Worm (Caenorhabditis elegans): ENCODE measurements around the gene F09C6.15.

Gene F09C6.15

DNA sequence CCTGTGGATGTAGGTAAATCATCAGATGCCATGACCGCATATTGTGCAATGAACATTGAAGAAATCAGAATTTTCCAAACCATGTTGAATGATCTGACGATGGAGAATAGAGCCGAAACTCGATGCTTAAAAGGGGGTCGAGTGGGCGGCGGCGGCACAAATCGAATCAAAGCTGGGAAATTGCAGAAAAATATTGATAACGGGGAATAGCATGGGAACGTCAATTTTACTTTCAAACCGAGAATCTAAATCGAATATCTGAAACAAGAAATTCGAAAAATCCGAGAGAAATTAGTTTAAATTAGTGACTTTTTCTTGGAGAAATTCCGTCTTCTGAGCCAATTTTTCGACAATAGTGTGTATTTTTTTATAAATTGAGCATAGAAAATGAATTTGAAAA, 22.5 kb downstream of the F09C6.15 start, which contains the start of gene F09C6.10:
TSS of gene F09C6.10 (minus strand) at position 101 of the 400 bp plus-strand sequence.
- no peak for TF ChIP-seq nhr-11 (tag; optimal IDR thresholded peaks at IDR 0.05)
- no peak for TF ChIP-seq lsy-2 (tag; optimal IDR thresholded peaks at IDR 0.05)
- TF ChIP-seq ztf-11 (tag; optimal IDR thresholded peaks at IDR 0.05) = no peak
- TF ChIP-seq lin-11 (tag; optimal IDR thresholded peaks at IDR 0.05) = no peak
- TF ChIP-seq nhr-10 (tag; optimal IDR thresholded peaks at IDR 0.05) = no peak
- no peak for TF ChIP-seq snpc-4 (tag; optimal IDR thresholded peaks at IDR 0.05)
- no peak for TF ChIP-seq elt-3 (tag; optimal IDR thresholded peaks at IDR 0.05)

DNA sequence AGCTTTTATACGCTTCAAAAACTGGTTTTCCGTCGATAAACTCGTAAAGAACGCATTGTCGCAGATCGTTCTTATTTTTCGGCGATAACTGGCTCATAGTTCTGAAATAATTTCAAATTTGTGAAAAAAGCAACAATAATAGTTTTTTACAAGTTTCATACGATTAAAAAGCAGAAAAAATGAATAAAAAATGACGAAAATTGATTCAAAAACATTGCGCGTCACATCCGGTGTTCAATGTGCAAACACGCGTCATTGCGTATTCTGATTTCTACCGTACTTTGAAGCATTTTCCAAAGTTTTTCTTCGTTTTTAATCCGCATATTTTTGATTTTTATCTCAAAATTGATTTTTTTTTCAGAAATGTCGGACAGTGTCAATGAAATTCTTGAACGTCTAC, 24.8 kb downstream of the F09C6.15 start, which contains the start of the genes fbxa-206 and Y102A5C.2:
TSS of gene fbxa-206 (minus strand) at position 101 of the 400 bp plus-strand sequence.
TSS of gene Y102A5C.2 (plus strand) at position 354 of the 400 bp plus-strand sequence.
- no peak for TF ChIP-seq nhr-11 (tag; optimal IDR thresholded peaks at IDR 0.05)
- no peak for TF ChIP-seq aly-2 (tag; optimal IDR thresholded peaks at IDR 0.05)
- TF ChIP-seq ztf-11 (tag; optimal IDR thresholded peaks at IDR 0.05) = no peak
- no peak for TF ChIP-seq mdl-1 (tag; optimal IDR thresholded peaks at IDR 0.05)
- no peak for TF ChIP-seq lin-11 (tag; optimal IDR thresholded peaks at IDR 0.05)
- no peak for TF ChIP-seq nhr-77 (tag; optimal IDR thresholded peaks at IDR 0.05)
- no peak for TF ChIP-seq lin-13 (GFP tag; optimal IDR thresholded peaks at IDR 0.05)
- no peak for TF ChIP-seq nhr-21 (tag; optimal IDR thresholded peaks at IDR 0.05)
- no peak for TF ChIP-seq sma-3 (GFP tag; optimal IDR thresholded peaks at IDR 0.05)
- no peak for TF ChIP-seq sem-4 (tag; optimal IDR thresholded peaks at IDR 0.05)
- TF ChIP-seq crh-2 (tag; optimal IDR thresholded peaks at IDR 0.05) = no peak
- TF ChIP-seq sma-9 (GFP tag; optimal IDR thresholded peaks at IDR 0.05) = no peak
- no peak for TF ChIP-seq sma-9 (tag; optimal IDR thresholded peaks at IDR 0.05)
- TF ChIP-seq ztf-1 (GFP tag; conservative IDR thresholded peaks at IDR 0.05) = no peak
- TF ChIP-seq ztf-4 (tag; optimal IDR thresholded peaks at IDR 0.05) = no peak
- no peak for TF ChIP-seq gmeb-1 (tag; optimal IDR thresholded peaks at IDR 0.05)
- no peak for TF ChIP-seq fos-1 (tag; optimal IDR thresholded peaks at IDR 0.05)

- TF ChIP-seq ama-1 (optimal IDR thresholded peaks at IDR 0.05) = no peak
- no peak for TF ChIP-seq lin-39 (tag; optimal IDR thresholded peaks at IDR 0.05)
- no peak for TF ChIP-seq nhr-21 (tag; optimal IDR thresholded peaks at IDR 0.05)
- TF ChIP-seq lin-11 (tag; optimal IDR thresholded peaks at IDR 0.05) = no peak
- TF ChIP-seq ztf-11 (tag; optimal IDR thresholded peaks at IDR 0.05) = no peak
- TF ChIP-seq fos-1 (tag; optimal IDR thresholded peaks at IDR 0.05) = no peak
- no peak for TF ChIP-seq sma-9 (GFP tag; optimal IDR thresholded peaks at IDR 0.05)
- TF ChIP-seq sma-9 (tag; optimal IDR thresholded peaks at IDR 0.05) = no peak
- TF ChIP-seq snpc-4 (tag; optimal IDR thresholded peaks at IDR 0.05) = no peak
- TF ChIP-seq nhr-25 (tag; optimal IDR thresholded peaks at IDR 0.05) = no peak
- TF ChIP-seq ZK546.5 (tag; optimal IDR thresholded peaks at IDR 0.05) = no peak
- TF ChIP-seq gmeb-1 (tag; optimal IDR thresholded peaks at IDR 0.05) = no peak
- no peak for TF ChIP-seq mdl-1 (tag; optimal IDR thresholded peaks at IDR 0.05)
- no peak for TF ChIP-seq F13H6.1 (tag; optimal IDR thresholded peaks at IDR 0.05)
Measured at ce11 chrV:16919675-16920074, 26.1 kb downstream of the F09C6.15 start.

DNA sequence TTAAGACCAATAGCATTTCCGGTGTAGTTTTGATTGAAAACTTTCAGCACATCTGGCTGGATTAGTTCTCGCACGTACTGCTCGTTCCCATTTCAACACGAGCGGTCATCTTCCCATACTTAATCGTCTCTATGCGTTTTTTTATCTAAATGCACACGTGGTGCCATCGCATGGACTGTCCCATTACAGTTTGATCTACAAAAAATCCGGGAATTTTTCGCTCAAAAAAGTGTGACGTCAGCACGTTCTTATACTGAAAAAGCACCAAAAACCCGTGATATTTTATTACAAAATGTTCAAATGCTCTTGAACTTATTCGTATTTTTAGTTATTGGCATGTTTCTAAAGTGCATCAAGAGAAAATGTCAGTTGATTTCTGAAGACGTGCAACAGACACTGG, 28.4 kb downstream of the F09C6.15 start, which contains the start of gene Y102A5C.4:
TSS of gene Y102A5C.4 (plus strand) at position 301 of the 400 bp plus-strand sequence.
- no peak for TF ChIP-seq dmd-4 (tag; optimal IDR thresholded peaks at IDR 0.05)
- TF ChIP-seq snpc-4 (tag; optimal IDR thresholded peaks at IDR 0.05) = no peak
- TF ChIP-seq sma-9 (GFP tag; optimal IDR thresholded peaks at IDR 0.05) = no peak
- TF ChIP-seq sma-9 (tag; optimal IDR thresholded peaks at IDR 0.05) = no peak
- TF ChIP-seq lsy-2 (tag; optimal IDR thresholded peaks at IDR 0.05) = no peak
- TF ChIP-seq alr-1 (tag; optimal IDR thresholded peaks at IDR 0.05) = no peak
- no peak for TF ChIP-seq nhr-21 (tag; optimal IDR thresholded peaks at IDR 0.05)
- TF ChIP-seq sma-3 (GFP tag; optimal IDR thresholded peaks at IDR 0.05) = no peak
- TF ChIP-seq elt-1 (tag; optimal IDR thresholded peaks at IDR 0.05) = no peak
- no peak for TF ChIP-seq zag-1 (tag; optimal IDR thresholded peaks at IDR 0.05)
- no peak for TF ChIP-seq mbf-1 (tag; optimal IDR thresholded peaks at IDR 0.05)
- no peak for TF ChIP-seq blmp-1 (tag; optimal IDR thresholded peaks at IDR 0.05; ENCODE audit: insufficient read depth)
- TF ChIP-seq unc-39 (tag; optimal IDR thresholded peaks at IDR 0.05) = no peak
- no peak for TF ChIP-seq nhr-237 (tag; optimal IDR thresholded peaks at IDR 0.05)
- no peak for TF ChIP-seq ceh-82 (tag; optimal IDR thresholded peaks at IDR 0.05)
- TF ChIP-seq ceh-16 (tag; optimal IDR thresholded peaks at IDR 0.05) = no peak

DNA sequence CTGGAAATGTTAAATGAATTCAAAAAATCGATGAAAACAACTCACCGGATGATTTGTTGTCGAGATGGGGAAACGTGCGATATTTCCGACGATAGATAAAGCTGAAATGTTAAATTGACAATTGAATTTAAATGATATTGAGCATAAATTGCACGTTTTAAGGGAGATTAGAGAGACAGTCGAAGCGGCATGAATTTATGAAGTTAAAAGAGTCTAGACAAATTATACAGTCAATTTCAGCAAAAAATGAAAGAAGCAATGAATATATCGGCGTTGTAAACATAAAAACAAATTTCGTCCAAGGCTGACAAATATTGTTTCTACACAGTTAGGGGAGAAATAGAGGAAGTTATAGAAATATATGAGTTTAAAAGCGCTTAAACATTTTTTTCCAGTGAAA, 33.8 kb downstream of the F09C6.15 start, which contains the start of gene Y102A5C.36:
TSS of gene Y102A5C.36 (minus strand) at position 101 of the 400 bp plus-strand sequence.
- no peak for TF ChIP-seq skn-1 (tag; optimal IDR thresholded peaks at IDR 0.05)
- TF ChIP-seq R02D3.7 (tag; optimal IDR thresholded peaks at IDR 0.05) = no peak
- TF ChIP-seq C34F6.9 (tag; optimal IDR thresholded peaks at IDR 0.05) = no peak
- no peak for TF ChIP-seq mab-5 (tag; optimal IDR thresholded peaks at IDR 0.05)
- TF ChIP-seq lin-39 (tag; optimal IDR thresholded peaks at IDR 0.05) = no peak
- TF ChIP-seq zag-1 (tag; optimal IDR thresholded peaks at IDR 0.05) = no peak
- TF ChIP-seq nhr-23 (tag; optimal IDR thresholded peaks at IDR 0.05) = no peak
- no peak for TF ChIP-seq blmp-1 (tag; optimal IDR thresholded peaks at IDR 0.05; ENCODE audit: insufficient read depth)
- TF ChIP-seq nhr-10 (tag; optimal IDR thresholded peaks at IDR 0.05) = no peak
- TF ChIP-seq unc-39 (tag; optimal IDR thresholded peaks at IDR 0.05) = no peak
- no peak for TF ChIP-seq Y55F3AM.14 (GFP tag; optimal IDR thresholded peaks at IDR 0.05)
- TF ChIP-seq lin-13 (GFP tag; optimal IDR thresholded peaks at IDR 0.05) = no peak
- no peak for TF ChIP-seq unc-55 (GFP tag; optimal IDR thresholded peaks at IDR 0.05)
- TF ChIP-seq mdl-1 (tag; optimal IDR thresholded peaks at IDR 0.05) = no peak
- TF ChIP-seq ceh-16 (tag; optimal IDR thresholded peaks at IDR 0.05) = no peak
- no peak for TF ChIP-seq ztf-1 (GFP tag; conservative IDR thresholded peaks at IDR 0.05)
- no peak for TF ChIP-seq sem-4 (tag; optimal IDR thresholded peaks at IDR 0.05)
- TF ChIP-seq ztf-11 (tag; optimal IDR thresholded peaks at IDR 0.05) = no peak
- TF ChIP-seq nhr-237 (tag; optimal IDR thresholded peaks at IDR 0.05) = no peak
- TF ChIP-seq sma-9 (GFP tag; optimal IDR thresholded peaks at IDR 0.05) = no peak
- TF ChIP-seq sma-9 (tag; optimal IDR thresholded peaks at IDR 0.05) = no peak

Data from whole organism, L2 larva.